Fruit fly (Drosophila melanogaster): ENCODE measurements around the gene loco.

The loco gene

DNA sequence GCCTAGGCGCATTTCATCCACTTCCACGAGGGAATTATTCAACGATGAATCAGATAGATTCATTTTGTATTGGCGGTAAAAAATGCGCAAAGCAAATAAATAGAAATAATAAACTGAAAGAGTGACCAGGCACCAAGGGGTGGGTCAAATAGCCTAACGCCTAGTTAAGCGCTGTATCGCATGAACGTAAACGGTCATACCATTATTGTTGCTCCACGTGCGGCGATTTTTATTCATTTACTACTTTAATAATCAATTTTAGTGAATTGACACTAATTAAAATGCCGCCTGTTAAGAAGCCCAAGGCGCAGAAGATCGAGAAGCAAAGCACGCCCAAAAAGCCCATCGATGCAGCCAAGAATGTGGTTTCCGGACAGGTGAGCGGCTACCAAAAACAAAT lies 54.6 kb downstream of the loco start, which contains the start of the genes CG33107 and CG6937:
Gene CG33107, minus strand, starts transcription at position 137 of the 400 bp plus-strand sequence.
Gene CG6937, plus strand, starts transcription at position 192 of the 400 bp plus-strand sequence.
- TF ChIP-seq CG17801 (GFP tag; optimal IDR thresholded peaks at IDR 0.05; ENCODE audit: partially characterized antibody), result peak; percentile 28

DNA sequence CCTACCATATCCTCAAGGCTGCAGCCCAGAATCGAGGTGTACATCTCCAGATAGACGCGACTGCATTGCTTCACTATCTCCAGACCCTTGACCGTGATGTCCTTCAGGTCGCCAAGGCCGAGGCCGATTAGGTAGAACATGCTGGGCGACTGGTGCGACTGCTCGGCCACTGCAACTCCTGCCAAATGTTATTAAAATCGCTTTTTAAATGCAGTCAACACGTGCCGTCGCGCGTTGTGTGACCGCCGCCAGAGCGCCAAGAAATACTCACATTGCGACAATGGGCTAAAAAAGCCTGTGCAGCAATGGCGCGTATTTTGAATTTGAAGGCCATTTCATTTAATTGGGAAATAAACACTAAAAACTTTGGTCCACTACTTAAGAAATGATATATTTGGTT lies 56.2 kb downstream of the loco start, which contains the start of gene Dph5:
Gene Dph5, minus strand, starts transcription at position 245 of the 400 bp plus-strand sequence.
- no peak for TF ChIP-seq CG17801 (GFP tag; optimal IDR thresholded peaks at IDR 0.05; ENCODE audit: partially characterized antibody)

DNA sequence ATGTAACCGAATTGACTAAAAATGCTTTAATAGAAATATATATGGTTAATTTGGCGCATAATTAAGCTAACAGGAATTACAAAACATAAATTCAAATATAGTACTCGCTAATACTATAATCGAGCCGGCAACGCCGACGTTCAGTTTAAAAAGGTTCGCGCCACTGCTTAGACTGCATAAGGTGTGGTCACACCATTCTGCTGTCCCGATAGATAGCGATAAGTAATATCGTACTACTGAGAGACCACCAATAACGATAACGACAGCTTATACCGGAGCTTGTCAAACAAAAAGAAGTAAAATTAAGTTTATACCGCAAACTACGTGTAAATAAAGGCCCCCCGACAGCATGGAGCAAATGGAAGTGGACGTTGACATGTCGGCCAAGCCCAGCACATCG lies 58.6 kb downstream of the loco start, which contains the start of gene CSN6:
Gene CSN6, plus strand, starts transcription at position 228 of the 400 bp plus-strand sequence.
- peak; percentile 6 for TF ChIP-seq CG17801 (GFP tag; optimal IDR thresholded peaks at IDR 0.05; ENCODE audit: partially characterized antibody)

DNA sequence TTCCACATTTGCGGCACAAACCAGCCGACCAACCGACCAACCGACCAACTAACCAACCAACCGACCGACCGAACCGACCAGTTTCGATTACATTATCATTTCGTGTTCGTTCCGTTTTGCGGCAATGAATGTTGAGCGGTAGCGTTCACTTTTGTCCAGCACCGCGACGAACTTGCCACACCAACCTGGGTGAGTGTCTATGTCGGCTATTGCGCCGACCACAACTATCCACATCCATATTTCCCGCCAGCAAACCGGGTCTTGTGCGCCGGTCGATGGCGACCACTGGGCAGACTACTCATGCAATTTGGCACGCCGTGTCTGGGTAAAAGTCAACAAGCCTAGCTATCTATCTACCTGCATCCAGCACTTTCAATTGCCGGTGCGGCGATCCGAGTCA lies 62.2 kb downstream of the loco start:
- no peak for TF ChIP-seq CG17801 (GFP tag; optimal IDR thresholded peaks at IDR 0.05; ENCODE audit: partially characterized antibody)

DNA sequence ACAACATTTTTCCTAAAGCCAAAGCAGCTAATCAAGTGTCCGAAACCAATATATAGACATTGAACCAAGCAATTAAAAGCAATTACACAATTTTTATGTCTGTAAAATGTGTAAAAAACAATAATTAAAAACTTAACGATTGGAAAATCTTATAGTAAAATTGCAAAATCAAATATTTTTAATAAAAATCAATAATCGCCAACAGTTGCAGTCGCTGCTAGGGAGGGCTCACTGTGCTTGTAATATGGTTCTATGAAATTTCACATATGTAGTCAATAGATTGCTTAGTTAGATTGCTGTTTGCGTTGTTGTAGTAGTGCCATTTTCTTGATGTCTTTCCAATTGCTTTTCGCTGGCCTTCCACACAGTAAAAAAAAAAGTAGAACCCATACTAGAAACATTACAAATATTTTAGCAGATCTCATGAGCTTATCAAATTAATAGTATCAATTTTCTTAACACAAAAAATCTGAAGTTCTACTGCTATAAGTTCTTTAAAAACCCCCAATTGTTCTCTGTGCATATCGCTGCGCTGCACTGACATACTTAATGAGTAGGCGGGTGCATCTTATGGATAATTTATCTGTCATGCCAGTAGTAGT lies 63.0 kb downstream of the loco start:
- TF ChIP-seq CG17801 (GFP tag; optimal IDR thresholded peaks at IDR 0.05; ENCODE audit: partially characterized antibody), result no peak

DNA sequence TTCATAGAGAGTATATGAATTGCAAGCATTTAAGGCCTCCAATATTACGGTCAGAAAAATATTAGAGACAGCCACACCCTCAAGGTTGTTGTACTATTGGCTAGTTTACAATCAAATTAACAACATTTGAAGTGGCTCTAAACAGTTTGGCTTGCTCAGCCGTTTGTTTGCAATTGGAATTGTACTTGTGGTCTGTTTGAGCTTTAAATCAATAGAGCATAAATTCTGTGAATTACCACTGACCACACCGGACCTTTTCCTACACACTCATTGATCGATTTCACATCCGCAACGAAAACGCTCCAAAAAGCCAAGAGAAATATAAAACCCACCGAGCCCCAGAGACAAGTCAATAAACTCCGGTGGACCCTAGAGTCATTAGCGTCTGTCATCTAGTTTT lies 65.6 kb downstream of the loco start:
- TF ChIP-seq CG17801 (GFP tag; optimal IDR thresholded peaks at IDR 0.05; ENCODE audit: partially characterized antibody), result no peak
